Fruit fly (Drosophila melanogaster): ENCODE measurements around the gene Cat.

- TF ChIP-seq GATAd (GFP tag; optimal IDR thresholded peaks at IDR 0.05): no peak
- TF ChIP-seq Abd-B (GFP tag; optimal IDR thresholded peaks at IDR 0.05): no peak
- TF ChIP-seq usp (GFP tag; optimal IDR thresholded peaks at IDR 0.05): no peak
- TF ChIP-seq Sp1 (GFP tag; optimal IDR thresholded peaks at IDR 0.05): no peak
- TF ChIP-seq h (GFP tag; optimal IDR thresholded peaks at IDR 0.05): no peak
Observed at dm6 chr3L:18781653-18782629, 40.5 kb upstream of the Cat start.

Data from whole organism, wandering third instar larva.